Worm (Caenorhabditis elegans) whole organism, early embryonic: ENCODE results near the gene srw-123.
"Not testable (repeated sequence)": the region's sequence is repeated elsewhere in the genome, so short reads cannot be mapped to it uniquely, and the experiment has no call there.

Experiments used
- B0310.2 ChIP-seq: sonication (generic microtip); optimal IDR thresholded peaks from 2 replicates; lab custom pipeline; 2016; ENCODE audit warnings: mild to moderate bottlenecking, missing genetic modification characterization, missing compliant biosample characterization
- F13C5.2 ChIP-seq: sonication (generic microtip); optimal IDR thresholded peaks from 2 replicates; lab custom pipeline; 2017; ENCODE audit warnings: mild to moderate bottlenecking, missing genetic modification characterization, inconsistent platforms, missing compliant biosample characterization
- aly-1 ChIP-seq: sonication (generic microtip); optimal IDR thresholded peaks from 2 replicates; lab custom pipeline; 2016; ENCODE audit warnings: missing genetic modification characterization, missing compliant biosample characterization
- ama-1 ChIP-seq: fragments of 150-350 bp; optimal IDR thresholded peaks from 2 replicates; lab custom pipeline; 2014
- ceh-13 ChIP-seq: fragments of 200-800 bp; sonication (Bioruptor generic); optimal IDR thresholded peaks from 2 replicates; lab custom pipeline; 2018; ENCODE audit warnings: mild to moderate bottlenecking, missing genetic modification characterization, missing compliant biosample characterization
- ceh-36 ChIP-seq: sonication (generic microtip); optimal IDR thresholded peaks from 2 replicates; lab custom pipeline; 2016; ENCODE audit warnings: missing genetic modification characterization, inconsistent platforms, missing compliant biosample characterization
- ets-7 ChIP-seq: sonication (generic microtip); optimal IDR thresholded peaks from 2 replicates; lab custom pipeline; 2016; ENCODE audit warnings: missing genotype, missing genetic modification characterization, missing compliant biosample characterization
- flt-1 ChIP-seq: fragments of 200-800 bp; sonication (Bioruptor generic); IDR thresholded peaks from 2 replicates; pipeline ENCODE4 v1.3.6; 2022; ENCODE audit warnings: missing genetic modification characterization, missing compliant biosample characterization
- hmbx-1 ChIP-seq: sonication (generic microtip); optimal IDR thresholded peaks from 2 replicates; lab custom pipeline; 2016; ENCODE audit warnings: mild to moderate bottlenecking, missing genetic modification characterization, missing compliant biosample characterization
- hmg-4 ChIP-seq: fragments of 200-800 bp; sonication (Bioruptor generic); optimal IDR thresholded peaks from 2 replicates; lab custom pipeline; 2018; ENCODE audit warnings: mild to moderate bottlenecking, missing genetic modification characterization, missing compliant biosample characterization
- hnd-1 ChIP-seq: sonication (generic microtip); optimal IDR thresholded peaks from 2 replicates; lab custom pipeline; 2016; ENCODE audit warnings: missing genetic modification characterization, missing compliant biosample characterization
- pes-1 ChIP-seq: fragments of 200-800 bp; sonication (Bioruptor generic); IDR thresholded peaks from 2 replicates; pipeline ENCODE4 v1.3.6; 2022; ENCODE audit warnings: missing genetic modification reagents, missing genetic modification characterization, missing compliant biosample characterization
- scrt-1 ChIP-seq: fragments of 200-800 bp; sonication (Bioruptor generic); IDR thresholded peaks from 2 replicates; pipeline ENCODE4 v1.3.6; 2022; ENCODE audit warnings: missing genetic modification characterization, missing compliant biosample characterization
- sea-1 ChIP-seq: fragments of 200-800 bp; sonication (Bioruptor generic); conservative IDR thresholded peaks from 2 replicates; pipeline ENCODE4 v1.3.6; 2022; ENCODE audit warnings: missing genetic modification characterization, missing compliant biosample characterization
- tbx-11 ChIP-seq: fragments of 200-800 bp; sonication (Bioruptor generic); IDR thresholded peaks from 2 replicates; pipeline ENCODE4 v1.3.6; 2022; ENCODE audit warnings: missing genetic modification characterization, missing compliant biosample characterization
- tbx-37 ChIP-seq: fragments of 200-800 bp; sonication (Bioruptor generic); conservative IDR thresholded peaks from 2 replicates; pipeline ENCODE4 v1.3.6; 2022; ENCODE audit warnings: missing genetic modification reagents, missing genetic modification characterization, missing compliant biosample characterization
- tra-4 ChIP-seq: sonication (generic microtip); optimal IDR thresholded peaks from 2 replicates; lab custom pipeline; 2017; ENCODE audit warnings: missing genetic modification characterization, missing compliant biosample characterization

srw-123 gene

ce11 chrV:2975285-2975684 lies at the start of gene srw-123:
Gene srw-123 (minus strand): TSS chrV:2975385.
- TF ChIP-seq sea-1; hmbx-1 (tag; lab: Kevin White, UChicago); hnd-1 (tag; lab: Kevin White, UChicago): not testable (repeated sequence)

- TF ChIP-seq F13C5.2 (tag; lab: Kevin White, UChicago): no peak
- no peak for TF ChIP-seq ceh-36 (tag; lab: Kevin White, UChicago)
- TF ChIP-seq tra-4: no peak
- no peak for TF ChIP-seq ama-1 (lab: Kevin White, UChicago)
- no peak for TF ChIP-seq hnd-1 (tag; lab: Kevin White, UChicago)
- no peak for TF ChIP-seq tbx-11
- no peak for TF ChIP-seq hmbx-1 (tag; lab: Kevin White, UChicago)
- no peak for TF ChIP-seq B0310.2
- no peak for TF ChIP-seq ceh-13 (GFP tag; lab: Kevin White, UChicago)
- no peak for TF ChIP-seq pes-1 (GFP tag; lab: Robert Waterston, UW)
- TF ChIP-seq flt-1 (GFP tag; lab: Robert Waterston, UW): no peak
- no peak for TF ChIP-seq scrt-1
- TF ChIP-seq hmg-4 (GFP tag; lab: Kevin White, UChicago): no peak
- no peak for TF ChIP-seq aly-1 (tag; lab: Kevin White, UChicago)
- no peak for TF ChIP-seq sea-1
- no peak for TF ChIP-seq ets-7 (tag; lab: Kevin White, UChicago)
- TF ChIP-seq tbx-37 (GFP tag; lab: Robert Waterston, UW): no peak
Observed at ce11 chrV:3024274-3024673, 49.1 kb upstream of the srw-123 start, which contains the start of gene asp-8. Gene asp-8 (plus strand): TSS chrV:3024549.

- TF ChIP-seq ceh-13 (GFP tag; lab: Kevin White, UChicago): no peak
- no peak for TF ChIP-seq ets-7 (tag; lab: Kevin White, UChicago)
- no peak for TF ChIP-seq B0310.2
Observed at ce11 chrV:3021306-3021705, 46.1 kb upstream of the srw-123 start, which contains the start of gene irld-12. Gene irld-12 (minus strand): TSS chrV:3021406.

- TF ChIP-seq flt-1 (GFP tag; lab: Robert Waterston, UW) (no peak), tbx-11 (no peak), hmg-4 (GFP tag; lab: Kevin White, UChicago) (no peak), hmbx-1 (tag; lab: Kevin White, UChicago) (no peak), scrt-1 (no peak), ama-1 (lab: Kevin White, UChicago) (no peak), tra-4 (no peak), sea-1 (no peak), ets-7 (tag; lab: Kevin White, UChicago) (no peak), aly-1 (tag; lab: Kevin White, UChicago) (no peak), tbx-37 (GFP tag; lab: Robert Waterston, UW) (no peak), pes-1 (GFP tag; lab: Robert Waterston, UW) (no peak), hnd-1 (tag; lab: Kevin White, UChicago) (no peak), B0310.2 (no peak), ceh-36 (tag; lab: Kevin White, UChicago) (no peak), ceh-13 (GFP tag; lab: Kevin White, UChicago) (no peak), F13C5.2 (tag; lab: Kevin White, UChicago) (no peak)
Observed at ce11 chrV:3017930-3018329, 42.7 kb upstream of the srw-123 start.

DNA sequence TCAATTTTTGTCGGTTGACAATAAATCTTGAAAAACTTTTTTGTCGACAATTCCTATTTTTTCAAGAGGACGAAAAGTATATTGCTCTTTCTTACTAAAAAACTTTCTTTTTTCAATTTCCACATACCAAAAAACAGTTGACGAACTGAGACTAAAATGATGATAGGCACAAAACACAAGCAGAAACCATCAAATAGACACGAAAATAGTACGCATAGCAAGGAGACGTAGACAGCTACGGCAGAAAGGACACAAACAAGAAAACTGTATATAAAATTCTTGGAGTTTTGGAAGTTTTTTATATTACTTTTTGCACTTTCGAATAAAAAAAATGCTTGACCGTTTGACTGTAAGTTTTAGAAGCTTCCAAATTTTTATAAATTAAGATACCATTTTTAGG lies 39.0 kb upstream of the srw-123 start, which contains the start of gene K12D9.1:
K12D9.1 (plus strand) TSS at position 301 of the 400 bp plus-strand sequence.
- no peak for TF ChIP-seq ceh-36 (tag; lab: Kevin White, UChicago)
- TF ChIP-seq hmg-4 (GFP tag; lab: Kevin White, UChicago): no peak
- TF ChIP-seq pes-1 (GFP tag; lab: Robert Waterston, UW): no peak
- TF ChIP-seq tra-4: no peak
- no peak for TF ChIP-seq B0310.2
- TF ChIP-seq ceh-13 (GFP tag; lab: Kevin White, UChicago): no peak

DNA sequence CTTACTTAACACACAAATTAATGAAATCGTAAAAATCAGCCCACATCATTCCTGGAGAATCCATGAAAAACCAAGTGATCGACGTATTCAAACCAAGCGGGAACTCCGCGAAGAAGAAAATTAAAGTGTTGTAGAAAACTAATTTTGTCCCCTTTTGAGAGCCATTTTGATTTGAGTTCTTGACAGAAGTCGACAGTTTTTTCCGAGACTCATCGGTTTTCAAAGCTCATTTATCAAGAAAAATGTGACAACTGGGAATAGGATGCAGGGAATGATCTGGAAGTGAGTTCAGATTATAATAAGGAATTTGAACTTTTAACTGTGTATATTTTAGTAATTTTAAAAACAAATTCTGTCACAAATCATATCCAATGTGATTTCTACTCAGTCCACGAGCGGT lies 36.2 kb upstream of the srw-123 start, which contains the start of gene srw-135:
srw-135 (minus strand) TSS at position 101 of the 400 bp plus-strand sequence.
- TF ChIP-seq F13C5.2 (tag; lab: Kevin White, UChicago): no peak
- no peak for TF ChIP-seq tra-4
- no peak for TF ChIP-seq hnd-1 (tag; lab: Kevin White, UChicago)
- no peak for TF ChIP-seq scrt-1
- no peak for TF ChIP-seq ceh-13 (GFP tag; lab: Kevin White, UChicago)
- no peak for TF ChIP-seq ets-7 (tag; lab: Kevin White, UChicago)
- no peak for TF ChIP-seq sea-1
- no peak for TF ChIP-seq hmbx-1 (tag; lab: Kevin White, UChicago)
- no peak for TF ChIP-seq tbx-37 (GFP tag; lab: Robert Waterston, UW)
- TF ChIP-seq ceh-36 (tag; lab: Kevin White, UChicago): no peak
- no peak for TF ChIP-seq ama-1 (lab: Kevin White, UChicago)
- TF ChIP-seq B0310.2: no peak
- TF ChIP-seq hmg-4 (GFP tag; lab: Kevin White, UChicago): no peak
- no peak for TF ChIP-seq tbx-11
- TF ChIP-seq flt-1 (GFP tag; lab: Robert Waterston, UW): no peak
- no peak for TF ChIP-seq pes-1 (GFP tag; lab: Robert Waterston, UW)
- TF ChIP-seq aly-1 (tag; lab: Kevin White, UChicago): no peak

DNA sequence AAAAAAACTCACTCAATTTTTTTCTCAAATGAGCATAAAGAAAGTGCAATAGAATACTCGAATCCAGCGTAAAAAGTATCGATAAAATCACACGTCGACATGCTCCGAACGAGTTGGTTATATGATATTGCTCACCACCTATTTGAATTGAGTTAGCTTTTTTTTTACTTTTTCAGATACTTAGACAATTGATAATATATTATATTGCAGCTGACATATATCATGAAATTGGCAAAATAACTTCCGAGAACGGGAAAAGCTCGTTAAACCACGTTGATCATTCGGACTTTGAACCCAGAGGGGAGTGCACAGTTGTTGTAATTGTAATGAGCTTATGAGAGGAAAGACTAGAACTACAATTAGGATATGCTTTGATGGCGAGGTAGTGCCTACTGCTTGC lies 35.3 kb upstream of the srw-123 start, which contains the start of gene srw-136:
srw-136 (minus strand) TSS at position 101 of the 400 bp plus-strand sequence.
- no peak for TF ChIP-seq F13C5.2 (tag; lab: Kevin White, UChicago)
- no peak for TF ChIP-seq scrt-1
- no peak for TF ChIP-seq pes-1 (GFP tag; lab: Robert Waterston, UW)
- TF ChIP-seq hmbx-1 (tag; lab: Kevin White, UChicago): no peak
- TF ChIP-seq ama-1 (lab: Kevin White, UChicago): no peak
- TF ChIP-seq aly-1 (tag; lab: Kevin White, UChicago): no peak
- TF ChIP-seq tra-4: no peak
- TF ChIP-seq sea-1: no peak
- TF ChIP-seq ceh-13 (GFP tag; lab: Kevin White, UChicago): no peak
- TF ChIP-seq ceh-36 (tag; lab: Kevin White, UChicago): no peak
- no peak for TF ChIP-seq tbx-37 (GFP tag; lab: Robert Waterston, UW)
- TF ChIP-seq hmg-4 (GFP tag; lab: Kevin White, UChicago): no peak
- no peak for TF ChIP-seq hnd-1 (tag; lab: Kevin White, UChicago)
- TF ChIP-seq ets-7 (tag; lab: Kevin White, UChicago): no peak
- TF ChIP-seq B0310.2: no peak
- TF ChIP-seq tbx-11: no peak
- no peak for TF ChIP-seq flt-1 (GFP tag; lab: Robert Waterston, UW)
